Fruit fly (Drosophila melanogaster): Measurements from ENCODE around the gene Dhc16F.

Dhc16F gene

DNA sequence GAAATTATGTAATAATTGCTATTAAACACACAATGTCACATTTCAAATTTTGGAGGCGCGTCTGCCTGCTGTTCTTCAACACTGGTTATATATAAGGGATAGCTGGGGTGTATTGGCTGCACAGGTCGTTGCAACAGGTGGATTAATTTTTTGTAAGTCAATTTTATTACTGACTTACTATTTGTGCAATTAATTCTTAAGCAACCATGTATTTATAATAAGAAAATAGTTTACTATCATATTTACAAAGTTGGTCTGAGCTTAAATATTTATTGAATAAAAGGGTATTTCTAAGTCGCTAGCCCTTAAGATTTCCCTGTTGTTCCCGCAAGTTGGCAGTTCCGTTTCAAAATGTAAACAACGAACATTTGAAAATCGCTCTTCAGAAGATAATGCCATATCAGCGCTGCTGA lies 28.5 kb downstream of the Dhc16F start, which contains the start of gene RhoGAP16F (continued):
- TF ChIP-seq CkIIα-i1 (GFP tag; IDR thresholded peaks at IDR 0.05) = peak; percentile 32; the same call in 1 of the 2 replicates
- peak; percentile 71 for TF ChIP-seq Bteb2 (GFP tag; optimal IDR thresholded peaks at IDR 0.05)
- peak; percentile 31 for TF ChIP-seq CG3995 (GFP tag; optimal IDR thresholded peaks at IDR 0.05)
- peak; percentile 94 for TF ChIP-seq D19A (tag; optimal IDR thresholded peaks at IDR 0.05)
- peak; percentile 74 for TF ChIP-seq CG7372 (GFP tag; IDR thresholded peaks at IDR 0.05)
- TF ChIP-seq zfh2 (GFP tag; optimal IDR thresholded peaks at IDR 0.05) = peak; percentile 79
- TF ChIP-seq Mes4 (GFP tag; optimal IDR thresholded peaks at IDR 0.05) = peak; percentile 37
- peak; percentile 12 for TF ChIP-seq p53 (GFP tag; optimal IDR thresholded peaks at IDR 0.05)
- no peak for TF ChIP-seq z (GFP tag; IDR thresholded peaks at IDR 0.05)
- TF ChIP-seq knrl (GFP tag; IDR thresholded peaks at IDR 0.05; ENCODE audit: partially characterized antibody) = peak; percentile 7; the same call in 1 of the 3 replicates
- TF ChIP-seq Hr78 (GFP tag; optimal IDR thresholded peaks at IDR 0.05) = peak in 1 of 2 experiments; percentile 29
- TF ChIP-seq slp2 (GFP tag; optimal IDR thresholded peaks at IDR 0.05) = peak; percentile 63
- TF ChIP-seq CG3847 (GFP tag; IDR thresholded peaks at IDR 0.05) = peak; percentile 85
- TF ChIP-seq Dip3 (GFP tag; optimal IDR thresholded peaks at IDR 0.05) = peak; percentile 79
- TF ChIP-seq CG11504 (tag; optimal IDR thresholded peaks at IDR 0.05) = peak; percentile 84
- peak; percentile 51 for TF ChIP-seq CG2875 (GFP tag; optimal IDR thresholded peaks at IDR 0.05)
- no peak for TF ChIP-seq chinmo (GFP tag; IDR thresholded peaks at IDR 0.05; ENCODE audit: partially characterized antibody)
- no peak for TF ChIP-seq abd-A (tag; optimal IDR thresholded peaks at IDR 0.05)
- TF ChIP-seq sr (GFP tag; IDR thresholded peaks at IDR 0.05) = 0 out of 3 replicates have a peak, but pooled peaks have one; percentile 9
- TF ChIP-seq luna (GFP tag; optimal IDR thresholded peaks at IDR 0.05) = no peak
- no peak for TF ChIP-seq yki (optimal IDR thresholded peaks at IDR 0.05)
- TF ChIP-seq CG4730 (GFP tag; IDR thresholded peaks at IDR 0.05) = peak; percentile 70
- peak; percentile 90 for TF ChIP-seq CoRest (tag; optimal IDR thresholded peaks at IDR 0.05)
- peak; percentile 68 for TF ChIP-seq CG12219 (GFP tag; optimal IDR thresholded peaks at IDR 0.05)
- peak; percentile 78 for TF ChIP-seq E2f1 (GFP tag; IDR thresholded peaks at IDR 0.05)
- peak; percentile 64 for TF ChIP-seq CG10274 (GFP tag; optimal IDR thresholded peaks at IDR 0.05)
- TF ChIP-seq CG13287 (GFP tag; IDR thresholded peaks at IDR 0.05; ENCODE audit: partially characterized antibody) = no peak; the same call in 1 of the 2 replicates
- peak; percentile 55 for TF ChIP-seq CG17912 (GFP tag; optimal IDR thresholded peaks at IDR 0.05)
- no peak for TF ChIP-seq bbx (GFP tag; IDR thresholded peaks at IDR 0.05; ENCODE audit: partially characterized antibody)
- peak; percentile 99 for TF ChIP-seq trem (tag; optimal IDR thresholded peaks at IDR 0.05)
- TF ChIP-seq CG18764 (GFP tag; optimal IDR thresholded peaks at IDR 0.05) = peak; percentile 72
- peak; percentile 41; the same call in 1 of the 2 replicates for TF ChIP-seq Adf1 (GFP tag; IDR thresholded peaks at IDR 0.05)
- peak; percentile 45 for TF ChIP-seq CG12744 (GFP tag; optimal IDR thresholded peaks at IDR 0.05)
- TF ChIP-seq fu2 (GFP tag; optimal IDR thresholded peaks at IDR 0.05) = peak; percentile 58
- TF ChIP-seq MESR4 (GFP tag; optimal IDR thresholded peaks at IDR 0.05) = peak; percentile 3
- TF ChIP-seq cwo (GFP tag; optimal IDR thresholded peaks at IDR 0.05) = peak; percentile 73
- no peak for TF ChIP-seq emc (GFP tag; optimal IDR thresholded peaks at IDR 0.05)
- TF ChIP-seq HmgZ (tag; optimal IDR thresholded peaks at IDR 0.05) = peak; percentile 87
- TF ChIP-seq CG6272 (GFP tag; IDR thresholded peaks at IDR 0.05) = peak; percentile 67
- no peak for TF ChIP-seq lov (optimal IDR thresholded peaks at IDR 0.05)
- TF ChIP-seq lov (GFP tag; IDR thresholded peaks at IDR 0.05) = 0 out of 3 replicates have a peak, but pooled peaks have one; percentile 53
- 0 out of 2 replicates have a peak, but pooled peaks have one; percentile 4 for TF ChIP-seq CG17612 (GFP tag; IDR thresholded peaks at IDR 0.05)
- peak; percentile 72 for TF ChIP-seq CG5245 (GFP tag; optimal IDR thresholded peaks at IDR 0.05)
- peak; percentile 84 for TF ChIP-seq CG10543 (GFP tag; optimal IDR thresholded peaks at IDR 0.05)
- TF ChIP-seq CG33557 (GFP tag; optimal IDR thresholded peaks at IDR 0.05) = peak; percentile 75
- peak; percentile 80 for TF ChIP-seq CG31441 (GFP tag; IDR thresholded peaks at IDR 0.05)
- peak; percentile 62 for TF ChIP-seq CG12071 (GFP tag; optimal IDR thresholded peaks at IDR 0.05)
- TF ChIP-seq CG7786 (GFP tag; optimal IDR thresholded peaks at IDR 0.05) = peak; percentile 62
- peak; percentile 97 for TF ChIP-seq CG10267 (tag; optimal IDR thresholded peaks at IDR 0.05)
- peak; percentile 83; the same call in 2 of the 3 replicates for TF ChIP-seq ken (GFP tag; IDR thresholded peaks at IDR 0.05)
- TF ChIP-seq Ravus (GFP tag; IDR thresholded peaks at IDR 0.05) = peak; percentile 48
